Worm (Caenorhabditis elegans) whole organism, L2 larva: ENCODE measurements around the gene dmsr-3.

Experiments
- F13H6.1 ChIP-seq: sonication (generic microtip); optimal IDR thresholded peaks from 2 replicates; lab custom pipeline; 2016; ENCODE audit warnings: missing genetic modification characterization, missing compliant biosample characterization
- ama-1 ChIP-seq: fragments of 150-350 bp; optimal IDR thresholded peaks from 2 replicates; lab custom pipeline; 2018; ENCODE audit warnings: inconsistent platforms
- nhr-10 ChIP-seq: sonication (generic microtip); optimal IDR thresholded peaks from 2 replicates; lab custom pipeline; 2017; ENCODE audit warnings: missing biosample characterization, missing genetic modification characterization
- nhr-11 ChIP-seq: fragments of 150-350 bp; optimal IDR thresholded peaks from 2 replicates; lab custom pipeline; 2014; ENCODE audit warnings: missing biosample characterization, missing genetic modification characterization
- nhr-12 ChIP-seq: fragments of 150-350 bp; optimal IDR thresholded peaks from 2 replicates; lab custom pipeline; 2014; ENCODE audit warnings: missing biosample characterization, missing genetic modification characterization
- skn-1 ChIP-seq: sonication (generic microtip); optimal IDR thresholded peaks from 2 replicates; lab custom pipeline; 2017; ENCODE audit warnings: missing biosample characterization, missing genetic modification characterization
- zag-1 ChIP-seq: fragments of 150-350 bp; optimal IDR thresholded peaks from 2 replicates; lab custom pipeline; 2014; ENCODE audit warnings: missing biosample characterization, missing genetic modification characterization

ce11 chrII:13337959-13338358 is 18.0 kb downstream of the dmsr-3 start, which contains the start of gene mrpl-20:
- no peak for TF ChIP-seq nhr-10 (tag; lab: Kevin White, UChicago)
- no peak for TF ChIP-seq ama-1 (lab: Kevin White, UChicago)
- TF ChIP-seq zag-1 (tag; lab: Kevin White, UChicago): no peak
- no peak for TF ChIP-seq nhr-11 (tag; lab: Kevin White, UChicago)
- TF ChIP-seq nhr-12 (tag; lab: Kevin White, UChicago): no peak
- TF ChIP-seq skn-1: no peak
- no peak for TF ChIP-seq F13H6.1 (tag; lab: Kevin White, UChicago)
